Worm (Caenorhabditis elegans) whole organism, midembryonic: ENCODE results near the gene F35E8.2.

Experiments
- T22C8.4 ChIP-seq: fragments of 200-800 bp; sonication (Bioruptor generic); IDR thresholded peaks from 2 replicates; pipeline ENCODE4 v1.3.6; 2022; ENCODE audit warnings: missing genetic modification characterization, missing compliant biosample characterization
- cog-1 ChIP-seq: sonication (generic microtip); optimal IDR thresholded peaks from 2 replicates; lab custom pipeline; 2016; ENCODE audit warnings: missing genetic modification characterization, missing compliant biosample characterization
- flt-1 ChIP-seq: fragments of 200-800 bp; sonication (Bioruptor generic); IDR thresholded peaks from 2 replicates; pipeline ENCODE4 v1.3.6; 2022; ENCODE audit warnings: missing genetic modification characterization, missing compliant biosample characterization
- klf-2 ChIP-seq: fragments of 200-800 bp; sonication (Bioruptor generic); conservative IDR thresholded peaks from 2 replicates; pipeline ENCODE4 v1.3.6; 2022; ENCODE audit warnings: missing genetic modification reagents, missing genetic modification characterization, missing compliant biosample characterization
- med-1 ChIP-seq: sonication (generic microtip); optimal IDR thresholded peaks from 2 replicates; lab custom pipeline; 2017; ENCODE audit warnings: missing genetic modification characterization, mild to moderate bottlenecking, missing compliant biosample characterization, antibody characterized with exemption, missing genetic modification reagents; ENCODE audit not compliant: insufficient read depth
- ref-1 ChIP-seq: fragments of 200-800 bp; sonication (Bioruptor generic); conservative IDR thresholded peaks from 2 replicates; pipeline ENCODE4 v1.3.6; 2022; ENCODE audit warnings: missing genetic modification reagents, missing genetic modification characterization, missing compliant biosample characterization
- tab-1 ChIP-seq: fragments of 200-800 bp; sonication (Bioruptor generic); IDR thresholded peaks from 2 replicates; pipeline ENCODE4 v1.3.6; 2022; ENCODE audit warnings: missing genetic modification characterization, missing compliant biosample characterization
- ztf-23 ChIP-seq: fragments of 200-800 bp; sonication (Bioruptor generic); IDR thresholded peaks from 2 replicates; pipeline ENCODE4 v1.3.6; 2022; ENCODE audit warnings: missing genetic modification reagents, missing genetic modification characterization, missing compliant biosample characterization
- ztf-29 ChIP-seq: fragments of 200-800 bp; sonication (Bioruptor generic); IDR thresholded peaks from 2 replicates; pipeline ENCODE4 v1.3.6; 2022; ENCODE audit warnings: missing genetic modification reagents, missing genetic modification characterization, missing compliant biosample characterization

The F35E8.2 gene

DNA sequence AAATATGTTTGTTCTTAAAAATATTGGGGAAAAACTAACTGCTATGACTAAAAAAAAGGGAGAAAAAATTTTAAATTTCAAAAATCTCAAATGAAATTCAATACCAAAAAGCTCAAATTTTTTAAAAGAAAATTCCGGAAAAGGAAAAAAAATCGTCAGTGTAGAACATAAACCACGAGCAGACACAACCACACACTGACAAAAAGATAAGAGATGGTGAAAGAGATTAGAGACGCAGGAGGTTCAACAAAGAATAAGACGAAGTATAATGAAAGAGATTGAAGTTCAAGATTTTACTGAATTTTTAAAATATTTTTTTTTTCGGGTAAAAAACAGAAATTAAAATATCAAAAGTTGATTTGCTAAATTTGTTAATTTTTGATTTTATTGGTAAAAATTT is 25.4 kb upstream of the F35E8.2 start:
- TF ChIP-seq cog-1 (tag; lab: Kevin White, UChicago) (no peak), tab-1 (GFP tag; lab: Robert Waterston, UW) (no peak), klf-2 (no peak), ztf-23 (no peak), ztf-29 (no peak), med-1 (GFP tag; lab: Kevin White, UChicago) (no peak), flt-1 (GFP tag; lab: Robert Waterston, UW) (no peak), ref-1 (GFP tag; lab: Robert Waterston, UW) (no peak), T22C8.4 (no peak)

ce11 chrV:15880705-15881104 is 24.8 kb upstream of the F35E8.2 start:
- TF ChIP-seq med-1 (GFP tag; lab: Kevin White, UChicago) (no peak), ztf-29 (no peak)

- TF ChIP-seq med-1 (GFP tag; lab: Kevin White, UChicago), result no peak
- no peak for TF ChIP-seq ref-1 (GFP tag; lab: Robert Waterston, UW)
- no peak for TF ChIP-seq ztf-23
- TF ChIP-seq ztf-29, result no peak
- no peak for TF ChIP-seq tab-1 (GFP tag; lab: Robert Waterston, UW)
- no peak for TF ChIP-seq klf-2
- no peak for TF ChIP-seq T22C8.4
- TF ChIP-seq cog-1 (tag; lab: Kevin White, UChicago), result no peak
- no peak for TF ChIP-seq flt-1 (GFP tag; lab: Robert Waterston, UW)
These were observed 20.8 kb upstream of the F35E8.2 start, which contains the start of gene oac-42 for ce11 chrV:15884698-15885097. Gene oac-42, minus strand, starts transcription at chrV:15884798.

- TF ChIP-seq T22C8.4, result no peak
- TF ChIP-seq cog-1 (tag; lab: Kevin White, UChicago), result no peak
- no peak for TF ChIP-seq klf-2
- no peak for TF ChIP-seq ref-1 (GFP tag; lab: Robert Waterston, UW)
- TF ChIP-seq ztf-23, result no peak
- no peak for TF ChIP-seq flt-1 (GFP tag; lab: Robert Waterston, UW)
- no peak for TF ChIP-seq med-1 (GFP tag; lab: Kevin White, UChicago)
- TF ChIP-seq ztf-29, result no peak
- no peak for TF ChIP-seq tab-1 (GFP tag; lab: Robert Waterston, UW)
These were observed 19.5 kb upstream of the F35E8.2 start, which contains the start of gene T06C12.9 for ce11 chrV:15885967-15886366. Gene T06C12.9, minus strand, starts transcription at chrV:15886067.

DNA sequence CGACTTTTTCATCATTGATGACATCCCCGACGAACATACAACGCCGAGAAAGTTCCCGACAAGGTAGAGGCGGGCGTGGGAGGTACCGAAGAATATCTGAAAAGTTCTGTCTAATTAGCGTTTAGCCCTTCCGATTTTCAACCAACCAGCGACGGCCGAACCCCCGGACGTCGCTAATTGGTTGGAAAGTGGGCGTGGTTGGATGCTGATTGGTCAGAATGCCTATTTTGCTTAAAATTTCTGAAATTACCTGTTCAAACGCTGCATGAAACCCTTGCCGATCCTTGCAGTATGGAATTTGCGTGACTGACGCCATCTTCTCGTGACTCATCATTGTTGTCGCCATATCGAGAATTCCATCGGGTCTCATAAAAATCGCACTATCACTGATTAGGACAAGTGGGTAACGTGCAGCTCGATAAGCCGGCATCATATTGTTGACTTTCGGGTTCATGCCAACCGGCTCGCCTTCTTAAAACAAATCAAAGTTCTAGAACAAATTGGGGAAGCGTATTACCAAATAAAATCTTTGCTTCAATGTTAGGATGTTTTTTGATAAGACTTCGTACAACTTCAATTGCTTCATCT is 17.7 kb upstream of the F35E8.2 start:
- no peak for TF ChIP-seq klf-2
- TF ChIP-seq tab-1 (GFP tag; lab: Robert Waterston, UW), result no peak
- TF ChIP-seq ref-1 (GFP tag; lab: Robert Waterston, UW), result no peak
- TF ChIP-seq ztf-23, result no peak
- no peak for TF ChIP-seq flt-1 (GFP tag; lab: Robert Waterston, UW)
- TF ChIP-seq cog-1 (tag; lab: Kevin White, UChicago), result no peak

DNA sequence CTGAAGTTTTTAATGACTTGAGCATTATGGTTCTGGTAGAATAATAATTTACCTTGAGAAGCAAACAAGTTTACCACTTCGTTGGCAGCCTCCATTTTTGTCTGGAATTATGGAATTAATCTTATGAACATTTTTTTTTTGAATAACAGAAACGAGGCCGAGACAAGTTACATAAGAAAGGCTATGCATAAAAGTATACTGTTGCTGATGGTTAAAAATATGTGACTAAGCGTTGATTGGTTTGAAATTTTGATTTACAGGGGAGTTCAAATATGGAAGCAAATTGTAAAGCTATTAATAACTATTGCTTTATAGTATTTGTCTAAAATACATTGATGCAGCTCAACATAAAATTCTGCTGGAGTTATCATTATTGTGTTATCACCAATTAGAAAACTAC is 16.7 kb upstream of the F35E8.2 start, which contains the start of gene cgt-1:
TSS of gene cgt-1 (minus strand) at position 101 of the 400 bp plus-strand sequence.
- TF ChIP-seq ztf-29 (no peak), ztf-23 (no peak), klf-2 (no peak), cog-1 (tag; lab: Kevin White, UChicago) (no peak), med-1 (GFP tag; lab: Kevin White, UChicago) (no peak), tab-1 (GFP tag; lab: Robert Waterston, UW) (no peak), flt-1 (GFP tag; lab: Robert Waterston, UW) (no peak), ref-1 (GFP tag; lab: Robert Waterston, UW) (no peak), T22C8.4 (no peak)

ce11 chrV:15890115-15890514 is 15.3 kb upstream of the F35E8.2 start:
- TF ChIP-seq cog-1 (tag; lab: Kevin White, UChicago) (no peak), T22C8.4 (no peak), ztf-23 (no peak), tab-1 (GFP tag; lab: Robert Waterston, UW) (no peak), med-1 (GFP tag; lab: Kevin White, UChicago) (no peak), ref-1 (GFP tag; lab: Robert Waterston, UW) (no peak), flt-1 (GFP tag; lab: Robert Waterston, UW) (no peak), klf-2 (no peak), ztf-29 (no peak)

DNA sequence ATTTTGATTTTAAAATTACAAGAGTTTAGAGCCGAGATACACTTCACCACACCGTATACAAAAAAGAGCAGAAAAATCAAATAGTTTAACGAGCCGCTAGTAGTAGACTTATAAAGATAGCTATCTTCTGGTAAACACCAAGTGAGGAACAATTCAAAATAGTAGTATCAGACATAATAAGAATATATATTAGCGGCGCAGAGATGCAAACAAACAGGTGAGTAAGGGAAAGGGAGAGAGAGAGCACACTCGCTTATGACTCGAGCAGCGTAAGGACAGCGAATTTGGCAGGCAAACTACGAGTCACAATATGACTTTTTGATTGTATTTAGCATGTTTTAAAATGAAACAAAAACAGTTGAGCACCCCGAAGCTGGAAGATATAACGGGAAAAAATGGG is 14.2 kb upstream of the F35E8.2 start:
- TF ChIP-seq flt-1 (GFP tag; lab: Robert Waterston, UW) (no peak), klf-2 (no peak), med-1 (GFP tag; lab: Kevin White, UChicago) (no peak), tab-1 (GFP tag; lab: Robert Waterston, UW) (no peak), ref-1 (GFP tag; lab: Robert Waterston, UW) (no peak), T22C8.4 (no peak), ztf-23 (no peak), ztf-29 (no peak), cog-1 (tag; lab: Kevin White, UChicago) (no peak)

ce11 chrV:15891761-15892160 is 13.7 kb upstream of the F35E8.2 start, which contains the start of gene T06C12.12:
Gene T06C12.12, plus strand, starts transcription at chrV:15892061.
- TF ChIP-seq klf-2 (no peak), ref-1 (GFP tag; lab: Robert Waterston, UW) (no peak)

ce11 chrV:15892696-15893095 is 12.8 kb upstream of the F35E8.2 start, which contains the start of gene T06C12.11:
Gene T06C12.11, plus strand, starts transcription at chrV:15892996.
- no peak for TF ChIP-seq ztf-23
- no peak for TF ChIP-seq tab-1 (GFP tag; lab: Robert Waterston, UW)
- no peak for TF ChIP-seq T22C8.4
- no peak for TF ChIP-seq ztf-29
- TF ChIP-seq klf-2, result no peak
- TF ChIP-seq med-1 (GFP tag; lab: Kevin White, UChicago), result no peak
- TF ChIP-seq ref-1 (GFP tag; lab: Robert Waterston, UW), result no peak
- TF ChIP-seq flt-1 (GFP tag; lab: Robert Waterston, UW), result no peak
- no peak for TF ChIP-seq cog-1 (tag; lab: Kevin White, UChicago)
